Worm (Caenorhabditis elegans): ENCODE data around the gene F14H12.17.

- TF ChIP-seq hlh-1 (tag; optimal IDR thresholded peaks at IDR 0.05) = no peak
- no peak for TF ChIP-seq mep-1 (tag; optimal IDR thresholded peaks at IDR 0.05)
- no peak for TF ChIP-seq nhr-2 (tag; optimal IDR thresholded peaks at IDR 0.05)
- TF ChIP-seq ham-2 (GFP tag; optimal IDR thresholded peaks at IDR 0.05) = no peak
- TF ChIP-seq blmp-1 (tag; optimal IDR thresholded peaks at IDR 0.05) = no peak
Observed at ce11 chrX:4314939-4315338, 48.2 kb downstream of the F14H12.17 start.

Measured in whole organism, mixed stage, embryonic.